Worm (Caenorhabditis elegans): ENCODE results near the gene mrps-18C.

ce11 chrIII:4967236-4967635, 31.9 kb downstream of the mrps-18C start:
- TF ChIP-seq madf-6 (GFP tag; IDR thresholded peaks at IDR 0.05) (no peak), snpc-4 (GFP tag; optimal IDR thresholded peaks at IDR 0.05) (no peak), snpc-4 (tag; optimal IDR thresholded peaks at IDR 0.05) (no peak), repo-1 (tag; optimal IDR thresholded peaks at IDR 0.05) (no peak), unc-130 (GFP tag; optimal IDR thresholded peaks at IDR 0.05) (no peak), atf-7 (tag; optimal IDR thresholded peaks at IDR 0.05) (no peak), pha-4 (tag; optimal IDR thresholded peaks at IDR 0.05) (no peak), B0336.3 (GFP tag; IDR thresholded peaks at IDR 0.05) (no peak)

All from whole organism, young adult.